1 fruit fly cellular context compared by ENCODE assay signal in genomic region chr3R:8650741-8651140, dm6.
A peak's percentile ranks its signal among the peaks of the same experiment; 100 is the strongest.
TF ChIP-seq lines count a peak whose summit lies in the region.

Mkk4 (minus strand) TSS chr3R:8650796.
SLIRP2 (plus strand) TSS chr3R:8651084.

TF ChIP-seq in whole organism, embryonic, 481 proteins besides CTCF, POLR2A, EP300 and RAD21 (continued from another document and continues in another):
- TF ChIP-seq TFAM (GFP tag; optimal IDR thresholded peaks at IDR 0.05; lab: Kevin White, UChicago): peak; percentile 93
- peak; percentile 90 for TF ChIP-seq stwl (tag; optimal IDR thresholded peaks at IDR 0.05; lab: Kevin White, UChicago)
- TF ChIP-seq Optix (GFP tag; IDR thresholded peaks at IDR 0.05; lab: Robert Waterston, UW): peak; percentile 99
- peak; percentile 97 for TF ChIP-seq Blimp-1 (GFP tag; optimal IDR thresholded peaks at IDR 0.05; lab: Kevin White, UChicago)
- peak; percentile 99 for TF ChIP-seq lmd (GFP tag; IDR thresholded peaks at IDR 0.05; lab: Robert Waterston, UW)
- peak; percentile 89 for TF ChIP-seq ash1 (GFP tag; optimal IDR thresholded peaks at IDR 0.05; lab: Kevin White, UChicago)
- peak; percentile 98 for TF ChIP-seq CG17385 (GFP tag; optimal IDR thresholded peaks at IDR 0.05; lab: Kevin White, UChicago)
- TF ChIP-seq ci (GFP tag; IDR thresholded peaks at IDR 0.05; lab: Robert Waterston, UW): peak; percentile 99
- TF ChIP-seq CG15073 (GFP tag; optimal IDR thresholded peaks at IDR 0.05; lab: Kevin White, UChicago): peak; percentile 92
- TF ChIP-seq ind (GFP tag; optimal IDR thresholded peaks at IDR 0.05; lab: Kevin White, UChicago): peak; percentile 99
- TF ChIP-seq zf30C (GFP tag; optimal IDR thresholded peaks at IDR 0.05; lab: Kevin White, UChicago): peak; percentile 54
- TF ChIP-seq pho (GFP tag; optimal IDR thresholded peaks at IDR 0.05; lab: Kevin White, UChicago): peak; percentile 99
- peak; percentile 98 for TF ChIP-seq wdn (GFP tag; IDR thresholded peaks at IDR 0.05; lab: Robert Waterston, UW)
- TF ChIP-seq Chrac-16 (GFP tag; optimal IDR thresholded peaks at IDR 0.05; lab: Kevin White, UChicago): peak; percentile 99
- TF ChIP-seq jing (GFP tag; optimal IDR thresholded peaks at IDR 0.05; lab: Kevin White, UChicago): peak; percentile 98
- peak; percentile 99 for TF ChIP-seq CG32772 (GFP tag; IDR thresholded peaks at IDR 0.05; lab: Robert Waterston, UW)
- TF ChIP-seq ranshi (GFP tag; IDR thresholded peaks at IDR 0.05; lab: Robert Waterston, UW): peak; percentile 99
- TF ChIP-seq CG17912 (GFP tag; optimal IDR thresholded peaks at IDR 0.05; lab: Kevin White, UChicago): peak; percentile 97
- TF ChIP-seq CG13424 (tag; optimal IDR thresholded peaks at IDR 0.05; lab: Kevin White, UChicago): peak; percentile 99
- no peak for TF ChIP-seq Tbp (GFP tag; optimal IDR thresholded peaks at IDR 0.05; lab: Kevin White, UChicago)
- peak; percentile 99 for TF ChIP-seq CG31441 (GFP tag; IDR thresholded peaks at IDR 0.05; lab: Robert Waterston, UW)
- TF ChIP-seq CG8281 (tag; optimal IDR thresholded peaks at IDR 0.05; lab: Kevin White, UChicago): peak; percentile 93
- TF ChIP-seq CG5953 (GFP tag; IDR thresholded peaks at IDR 0.05; lab: Robert Waterston, UW): peak; percentile 98
- TF ChIP-seq Dfd (GFP tag; optimal IDR thresholded peaks at IDR 0.05; lab: Kevin White, UChicago): peak in 1 of 2 experiments; percentile 49
- TF ChIP-seq scrt (GFP tag; optimal IDR thresholded peaks at IDR 0.05; lab: Kevin White, UChicago): peak; percentile 95
- peak; percentile 98 for TF ChIP-seq Gsc (GFP tag; IDR thresholded peaks at IDR 0.05; lab: Robert Waterston, UW)
- peak; percentile 99 for TF ChIP-seq Xrp1 (GFP tag; IDR thresholded peaks at IDR 0.05; lab: Robert Waterston, UW)
- TF ChIP-seq usp (GFP tag; optimal IDR thresholded peaks at IDR 0.05; lab: Kevin White, UChicago): no peak
- TF ChIP-seq fru (optimal IDR thresholded peaks at IDR 0.05; lab: Kevin White, UChicago): no peak
- TF ChIP-seq CG4730 (GFP tag; IDR thresholded peaks at IDR 0.05; lab: Robert Waterston, UW): peak; percentile 99
- peak; percentile 84 for TF ChIP-seq ftz-f1 (GFP tag; optimal IDR thresholded peaks at IDR 0.05; lab: Kevin White, UChicago)
- no peak for TF ChIP-seq Hr39 (optimal IDR thresholded peaks at IDR 0.05; lab: Kevin White, UChicago)
- TF ChIP-seq CG17361 (GFP tag; IDR thresholded peaks at IDR 0.05; lab: Robert Waterston, UW): peak; percentile 100
- TF ChIP-seq Bgb (GFP tag; IDR thresholded peaks at IDR 0.05; lab: Robert Waterston, UW; ENCODE audit: partially characterized antibody): peak; percentile 86
- peak; percentile 99 for TF ChIP-seq tio (GFP tag; optimal IDR thresholded peaks at IDR 0.05; lab: Kevin White, UChicago)
- TF ChIP-seq Ada2b (GFP tag; IDR thresholded peaks at IDR 0.05; lab: Robert Waterston, UW): peak; percentile 99
- TF ChIP-seq CG12744 (GFP tag; optimal IDR thresholded peaks at IDR 0.05; lab: Kevin White, UChicago): peak; percentile 99
- peak; percentile 99 for TF ChIP-seq HLH3B (GFP tag; IDR thresholded peaks at IDR 0.05; lab: Robert Waterston, UW)
- TF ChIP-seq CG7928 (GFP tag; optimal IDR thresholded peaks at IDR 0.05; lab: Kevin White, UChicago): peak; percentile 98
- peak; percentile 99 for TF ChIP-seq sob (GFP tag; IDR thresholded peaks at IDR 0.05; lab: Robert Waterston, UW)
- TF ChIP-seq CG18262 (tag; optimal IDR thresholded peaks at IDR 0.05; lab: Kevin White, UChicago): peak; percentile 99
- TF ChIP-seq CG15479 (GFP tag; optimal IDR thresholded peaks at IDR 0.05; lab: Kevin White, UChicago): peak; percentile 74
- TF ChIP-seq insv (GFP tag; optimal IDR thresholded peaks at IDR 0.05; lab: Kevin White, UChicago): peak; percentile 29 to 81
- TF ChIP-seq CG14050 (GFP tag; IDR thresholded peaks at IDR 0.05; lab: Robert Waterston, UW): peak; percentile 99
- peak; percentile 98 for TF ChIP-seq Spps (tag; optimal IDR thresholded peaks at IDR 0.05; lab: Kevin White, UChicago)
- peak; percentile 70 for TF ChIP-seq hbn (GFP tag; IDR thresholded peaks at IDR 0.05; lab: Robert Waterston, UW; ENCODE audit: partially characterized antibody)
- peak; percentile 99 for TF ChIP-seq CG33213 (GFP tag; optimal IDR thresholded peaks at IDR 0.05; lab: Kevin White, UChicago)
- TF ChIP-seq HmgZ (tag; optimal IDR thresholded peaks at IDR 0.05; lab: Kevin White, UChicago): peak; percentile 99
- TF ChIP-seq Meics (GFP tag; optimal IDR thresholded peaks at IDR 0.05; lab: Kevin White, UChicago): peak; percentile 98
- peak; percentile 97 for TF ChIP-seq CG7987 (GFP tag; optimal IDR thresholded peaks at IDR 0.05; lab: Kevin White, UChicago)
- TF ChIP-seq CG18599 (GFP tag; optimal IDR thresholded peaks at IDR 0.05; lab: Kevin White, UChicago): peak; percentile 99
- TF ChIP-seq CG4328 (GFP tag; optimal IDR thresholded peaks at IDR 0.05; lab: Kevin White, UChicago): peak; percentile 97
- TF ChIP-seq CG32532 (GFP tag; IDR thresholded peaks at IDR 0.05; lab: Robert Waterston, UW): peak; percentile 99
- TF ChIP-seq Taf1 (GFP tag; IDR thresholded peaks at IDR 0.05; lab: Robert Waterston, UW): peak; percentile 98
- peak; percentile 99 for TF ChIP-seq caup (GFP tag; optimal IDR thresholded peaks at IDR 0.05; lab: Kevin White, UChicago; ENCODE audit: severe bottlenecking)
- TF ChIP-seq CG18764 (GFP tag; optimal IDR thresholded peaks at IDR 0.05; lab: Kevin White, UChicago): peak; percentile 98
- peak; percentile 94 for TF ChIP-seq ERR (GFP tag; optimal IDR thresholded peaks at IDR 0.05; lab: Kevin White, UChicago)
- TF ChIP-seq CG1647 (GFP tag; optimal IDR thresholded peaks at IDR 0.05; lab: Kevin White, UChicago): peak; percentile 99
- TF ChIP-seq unc-4 (GFP tag; IDR thresholded peaks at IDR 0.05; lab: Robert Waterston, UW; ENCODE audit: partially characterized antibody): peak; percentile 82
- peak; percentile 88 for TF ChIP-seq Nf-YB (GFP tag; optimal IDR thresholded peaks at IDR 0.05; lab: Kevin White, UChicago)
- peak; percentile 96 for TF ChIP-seq psq (GFP tag; optimal IDR thresholded peaks at IDR 0.05; lab: Kevin White, UChicago)
- TF ChIP-seq Doc2 (GFP tag; IDR thresholded peaks at IDR 0.05; lab: Robert Waterston, UW): peak; percentile 96
- no peak for TF ChIP-seq br (optimal IDR thresholded peaks at IDR 0.05; lab: Kevin White, UChicago)
- peak; percentile 98 for TF ChIP-seq CG11398 (GFP tag; optimal IDR thresholded peaks at IDR 0.05; lab: Kevin White, UChicago)
- TF ChIP-seq CG14860 (GFP tag; IDR thresholded peaks at IDR 0.05; lab: Robert Waterston, UW; ENCODE audit: partially characterized antibody): peak; percentile 81
- peak; percentile 99 for TF ChIP-seq CG2120 (GFP tag; optimal IDR thresholded peaks at IDR 0.05; lab: Kevin White, UChicago)
- TF ChIP-seq Fer3 (tag; optimal IDR thresholded peaks at IDR 0.05; lab: Kevin White, UChicago): peak; percentile 99
- TF ChIP-seq nom (GFP tag; optimal IDR thresholded peaks at IDR 0.05; lab: Kevin White, UChicago): peak; percentile 96
- peak; percentile 99 for TF ChIP-seq CG17829 (tag; optimal IDR thresholded peaks at IDR 0.05; lab: Kevin White, UChicago)
- TF ChIP-seq CG14710 (tag; optimal IDR thresholded peaks at IDR 0.05; lab: Kevin White, UChicago): peak; percentile 98
- TF ChIP-seq pros (GFP tag; optimal IDR thresholded peaks at IDR 0.05; lab: Kevin White, UChicago): peak; percentile 73
- TF ChIP-seq gsb-n (tag; optimal IDR thresholded peaks at IDR 0.05; lab: Kevin White, UChicago): peak; percentile 98
- peak; percentile 97 for TF ChIP-seq gcm2 (GFP tag; optimal IDR thresholded peaks at IDR 0.05; lab: Kevin White, UChicago)
- peak; percentile 99 for TF ChIP-seq fd96Cb (tag; optimal IDR thresholded peaks at IDR 0.05; lab: Kevin White, UChicago)
- peak; percentile 99 for TF ChIP-seq CG8944 (GFP tag; optimal IDR thresholded peaks at IDR 0.05; lab: Kevin White, UChicago)
- peak; percentile 97 for TF ChIP-seq CG31224 (GFP tag; IDR thresholded peaks at IDR 0.05; lab: Robert Waterston, UW)
- TF ChIP-seq inv (GFP tag; IDR thresholded peaks at IDR 0.05; lab: Robert Waterston, UW; ENCODE audit: partially characterized antibody): peak; percentile 80
- peak; percentile 99 for TF ChIP-seq Dip3 (GFP tag; optimal IDR thresholded peaks at IDR 0.05; lab: Kevin White, UChicago)
- peak; percentile 99 for TF ChIP-seq CG3847 (GFP tag; IDR thresholded peaks at IDR 0.05; lab: Robert Waterston, UW)
- peak; percentile 80 for TF ChIP-seq HLH4C (GFP tag; IDR thresholded peaks at IDR 0.05; lab: Robert Waterston, UW; ENCODE audit: partially characterized antibody)
- peak; percentile 98 for TF ChIP-seq Gug (GFP tag; IDR thresholded peaks at IDR 0.05; lab: Robert Waterston, UW)
- peak; percentile 98 for TF ChIP-seq CrebB (tag; optimal IDR thresholded peaks at IDR 0.05; lab: Kevin White, UChicago)
- peak; percentile 96 for TF ChIP-seq CG10267 (tag; optimal IDR thresholded peaks at IDR 0.05; lab: Kevin White, UChicago)
- TF ChIP-seq CG14965 (GFP tag; optimal IDR thresholded peaks at IDR 0.05; lab: Kevin White, UChicago; ENCODE audit: borderline replicate concordance): peak; percentile 89
- peak; percentile 99 for TF ChIP-seq Max (GFP tag; optimal IDR thresholded peaks at IDR 0.05; lab: Kevin White, UChicago)
- TF ChIP-seq Opbp (GFP tag; IDR thresholded peaks at IDR 0.05; lab: Robert Waterston, UW; ENCODE audit: partially characterized antibody): peak; percentile 82
- TF ChIP-seq CHES-1-like (GFP tag; optimal IDR thresholded peaks at IDR 0.05; lab: Kevin White, UChicago): peak; percentile 99
- peak; percentile 94 for TF ChIP-seq CG11560 (tag; IDR thresholded peaks at IDR 0.05; lab: Robert Waterston, UW)
- TF ChIP-seq CG6683 (GFP tag; optimal IDR thresholded peaks at IDR 0.05; lab: Kevin White, UChicago): peak; percentile 96
- peak; percentile 99 for TF ChIP-seq tx (GFP tag; optimal IDR thresholded peaks at IDR 0.05; lab: Kevin White, UChicago)
- TF ChIP-seq mirr (GFP tag; optimal IDR thresholded peaks at IDR 0.05; lab: Kevin White, UChicago): peak; percentile 97
- TF ChIP-seq mam (GFP tag; optimal IDR thresholded peaks at IDR 0.05; lab: Kevin White, UChicago): peak; percentile 99
- peak; percentile 89 for TF ChIP-seq Dll (GFP tag; IDR thresholded peaks at IDR 0.05; lab: Robert Waterston, UW; ENCODE audit: partially characterized antibody)
- TF ChIP-seq CG4360 (GFP tag; IDR thresholded peaks at IDR 0.05; lab: Robert Waterston, UW): peak; percentile 90
- peak; percentile 98 for TF ChIP-seq gsb (GFP tag; IDR thresholded peaks at IDR 0.05; lab: Robert Waterston, UW)
- peak; percentile 99 for TF ChIP-seq gcm (GFP tag; optimal IDR thresholded peaks at IDR 0.05; lab: Kevin White, UChicago)
- TF ChIP-seq MESR4 (GFP tag; optimal IDR thresholded peaks at IDR 0.05; lab: Kevin White, UChicago): peak; percentile 84
- peak; percentile 97 for TF ChIP-seq org-1 (GFP tag; optimal IDR thresholded peaks at IDR 0.05; lab: Kevin White, UChicago)
- peak; percentile 95 for TF ChIP-seq Elba2 (GFP tag; optimal IDR thresholded peaks at IDR 0.05; lab: Kevin White, UChicago)
- TF ChIP-seq lab (GFP tag; optimal IDR thresholded peaks at IDR 0.05; lab: Kevin White, UChicago): peak; percentile 99
- peak; percentile 99 for TF ChIP-seq Sox102F (GFP tag; optimal IDR thresholded peaks at IDR 0.05; lab: Kevin White, UChicago)
- peak; percentile 99 for TF ChIP-seq zfh1 (GFP tag; IDR thresholded peaks at IDR 0.05; lab: Robert Waterston, UW)
- TF ChIP-seq CG1832 (GFP tag; optimal IDR thresholded peaks at IDR 0.05; lab: Kevin White, UChicago): no peak
- TF ChIP-seq pfk (GFP tag; optimal IDR thresholded peaks at IDR 0.05; lab: Kevin White, UChicago): peak; percentile 69
- peak; percentile 98 for TF ChIP-seq B-H2 (GFP tag; optimal IDR thresholded peaks at IDR 0.05; lab: Kevin White, UChicago)
- TF ChIP-seq CG1603 (tag; optimal IDR thresholded peaks at IDR 0.05; lab: Kevin White, UChicago): peak; percentile 93
- peak; percentile 99 for TF ChIP-seq vfl (GFP tag; optimal IDR thresholded peaks at IDR 0.05; lab: Kevin White, UChicago)
- TF ChIP-seq CG7372 (GFP tag; IDR thresholded peaks at IDR 0.05; lab: Robert Waterston, UW): peak; percentile 99
- TF ChIP-seq dan (GFP tag; IDR thresholded peaks at IDR 0.05; lab: Robert Waterston, UW): peak; percentile 94
- peak; percentile 99 for TF ChIP-seq Pdp1 (GFP tag; optimal IDR thresholded peaks at IDR 0.05; lab: Kevin White, UChicago)
- TF ChIP-seq CG18011 (GFP tag; optimal IDR thresholded peaks at IDR 0.05; lab: Kevin White, UChicago): peak; percentile 92
- peak; percentile 91 for TF ChIP-seq Jarid2 (GFP tag; optimal IDR thresholded peaks at IDR 0.05; lab: Kevin White, UChicago)
- TF ChIP-seq Dek (tag; optimal IDR thresholded peaks at IDR 0.05; lab: Kevin White, UChicago): peak; percentile 99
- TF ChIP-seq trem (tag; optimal IDR thresholded peaks at IDR 0.05; lab: Kevin White, UChicago): peak; percentile 97
- peak; percentile 99 for TF ChIP-seq Atf3 (GFP tag; optimal IDR thresholded peaks at IDR 0.05; lab: Kevin White, UChicago)
- TF ChIP-seq danr (GFP tag; IDR thresholded peaks at IDR 0.05; lab: Robert Waterston, UW): peak; percentile 97
- peak; percentile 98 for TF ChIP-seq shn (GFP tag; optimal IDR thresholded peaks at IDR 0.05; lab: Kevin White, UChicago)
- peak; percentile 99 for TF ChIP-seq CG9932 (GFP tag; IDR thresholded peaks at IDR 0.05; lab: Robert Waterston, UW)
- TF ChIP-seq prd (optimal IDR thresholded peaks at IDR 0.05; lab: Kevin White, UChicago): no peak
- TF ChIP-seq prd (GFP tag; IDR thresholded peaks at IDR 0.05; lab: Robert Waterston, UW): peak; percentile 99
- TF ChIP-seq Adf1 (GFP tag; IDR thresholded peaks at IDR 0.05; lab: Robert Waterston, UW): peak; percentile 89
- peak; percentile 99 for TF ChIP-seq slbo (GFP tag; IDR thresholded peaks at IDR 0.05; lab: Robert Waterston, UW)
- peak; percentile 99 for TF ChIP-seq Atf-2 (GFP tag; optimal IDR thresholded peaks at IDR 0.05; lab: Kevin White, UChicago)
- TF ChIP-seq CG8290 (GFP tag; optimal IDR thresholded peaks at IDR 0.05; lab: Kevin White, UChicago): peak; percentile 97
- TF ChIP-seq CG8290 (tag; optimal IDR thresholded peaks at IDR 0.05; lab: Kevin White, UChicago): peak; percentile 91 to 96
- peak; percentile 93 for TF ChIP-seq CG4707 (GFP tag; optimal IDR thresholded peaks at IDR 0.05; lab: Kevin White, UChicago)
- peak; percentile 85 for TF ChIP-seq CG42726 (GFP tag; IDR thresholded peaks at IDR 0.05; lab: Robert Waterston, UW; ENCODE audit: partially characterized antibody)
- peak; percentile 97 for TF ChIP-seq CG7271 (tag; optimal IDR thresholded peaks at IDR 0.05; lab: Kevin White, UChicago)
- peak; percentile 75; the same call in 1 of the 4 replicates for TF ChIP-seq chinmo (GFP tag; IDR thresholded peaks at IDR 0.05; lab: Robert Waterston, UW; ENCODE audit: partially characterized antibody)
- TF ChIP-seq tgo (GFP tag; IDR thresholded peaks at IDR 0.05; lab: Robert Waterston, UW): peak; percentile 99
